Worm (Caenorhabditis elegans) whole organism, L4 larva: Measurements from ENCODE around the gene Y111B2A.2.
"Not testable (repeated sequence)": the region's sequence is repeated elsewhere in the genome, so short reads cannot be mapped to it uniquely, and the experiment has no call there.

Source experiments
- T26A8.4 ChIP-seq: fragments of 200-800 bp; sonication (Bioruptor generic); IDR thresholded peaks from 2 replicates; pipeline ENCODE4 v1.3.6; 2022; ENCODE audit warnings: missing genetic modification characterization, missing compliant biosample characterization
- aly-2 ChIP-seq: sonication (generic microtip); optimal IDR thresholded peaks from 2 replicates; lab custom pipeline; 2018; ENCODE audit warnings: missing biosample characterization, missing genetic modification characterization
- ama-1 ChIP-seq: fragments of 150-350 bp; optimal IDR thresholded peaks from 2 replicates; lab custom pipeline; 2014; ENCODE audit warnings: inconsistent platforms, mixed read lengths
- ces-1 ChIP-seq: fragments of 150-350 bp; sonication (generic microtip); optimal IDR thresholded peaks from 4 replicates; lab custom pipeline; 2014; ENCODE audit warnings: missing biosample characterization, missing genetic modification reagents, missing genetic modification characterization
- daf-16 ChIP-seq, 3 experiments: sonication (generic microtip); optimal IDR thresholded peaks; 2 replicates each; lab custom pipeline; 2016 to 2017; ENCODE audit warnings: missing genetic modification characterization in 3 of 3, missing genetic modification reagents in 3 of 3, mild to moderate bottlenecking in 2 of 3, missing compliant biosample characterization in 2 of 3, missing biosample characterization in 1 of 3, moderate library complexity in 1 of 3
- dmd-8 ChIP-seq: fragments of 200-800 bp; sonication (Bioruptor generic); IDR thresholded peaks from 2 replicates; pipeline ENCODE4 v1.3.6; 2022; ENCODE audit warnings: missing genetic modification characterization, missing compliant biosample characterization
- dmd-9 ChIP-seq: fragments of 200-800 bp; sonication (Bioruptor generic); IDR thresholded peaks from 2 replicates; pipeline ENCODE4 v1.3.6; 2022; ENCODE audit warnings: missing genetic modification reagents, missing genetic modification characterization, missing compliant biosample characterization
- dpl-1 ChIP-seq: fragments of 150-350 bp; optimal IDR thresholded peaks from 2 replicates; lab custom pipeline; 2014; ENCODE audit warnings: missing biosample characterization, missing genetic modification reagents, missing genetic modification characterization
- lin-29 ChIP-seq: fragments of 200-800 bp; sonication (Bioruptor generic); IDR thresholded peaks from 2 replicates; pipeline ENCODE4 v1.3.6; 2022; ENCODE audit warnings: missing genetic modification reagents, missing genetic modification characterization, missing compliant biosample characterization
- madf-9 ChIP-seq: fragments of 200-800 bp; sonication (Bioruptor generic); conservative IDR thresholded peaks from 2 replicates; pipeline ENCODE4 v1.3.6; 2022; ENCODE audit warnings: missing genetic modification reagents, missing genetic modification characterization, missing compliant biosample characterization
- nhr-11 ChIP-seq: fragments of 150-350 bp; optimal IDR thresholded peaks from 2 replicates; lab custom pipeline; 2014; ENCODE audit warnings: missing biosample characterization, missing genetic modification characterization
- nhr-6 ChIP-seq: fragments of 150-350 bp; optimal IDR thresholded peaks from 2 replicates; lab custom pipeline; 2014; ENCODE audit warnings: missing biosample characterization, missing genetic modification characterization
- spr-3 ChIP-seq: fragments of 200-800 bp; sonication (Bioruptor generic); optimal IDR thresholded peaks from 2 replicates; lab custom pipeline; 2018; ENCODE audit warnings: mild to moderate bottlenecking, missing genetic modification characterization, missing compliant biosample characterization
- vab-7 ChIP-seq: fragments of 200-800 bp; sonication (Bioruptor generic); IDR thresholded peaks from 2 replicates; pipeline ENCODE4 v1.3.6; 2022; ENCODE audit warnings: missing genetic modification reagents, missing genetic modification characterization, missing compliant biosample characterization

- TF ChIP-seq aly-2; dmd-9 (GFP tag; lab: Robert Waterston, UW); dpl-1 (GFP tag; lab: Kevin White, UChicago); madf-9 (GFP tag; lab: Robert Waterston, UW); T26A8.4 (GFP tag; lab: Robert Waterston, UW); ama-1 (lab: Kevin White, UChicago); daf-16 (GFP tag; optimal IDR thresholded peaks at IDR 0.05; lab: Kevin White, UChicago); daf-16 (tag; optimal IDR thresholded peaks at IDR 0.05; lab: Kevin White, UChicago); spr-3 (GFP tag; lab: Kevin White, UChicago); ces-1 (GFP tag; lab: Kevin White, UChicago); vab-7; nhr-6 (tag; lab: Kevin White, UChicago); dmd-8 (GFP tag; lab: Robert Waterston, UW); lin-29 (GFP tag; lab: Robert Waterston, UW); nhr-11 (tag; lab: Kevin White, UChicago): not testable (repeated sequence)
Measured at ce11 chrIII:12530501-12530900, 34.6 kb downstream of the Y111B2A.2 start.
